Fruit fly (Drosophila melanogaster) Kc167 (cell line): ENCODE measurements around the gene Fer1HCH.

Source experiments
- Sin3A ChIP-seq: fragments of >200 bp; optimal IDR thresholded peaks from 2 replicates; lab custom pipeline; 2018; ENCODE audit warnings: missing external identifiers
- h ChIP-seq: fragments of >200 bp; optimal IDR thresholded peaks from 3 replicates; lab custom pipeline; 2018; ENCODE audit warnings: missing external identifiers
- psq ChIP-seq: fragments of >200 bp; optimal IDR thresholded peaks from 2 replicates; lab custom pipeline; 2017; ENCODE audit warnings: missing external identifiers

- TF ChIP-seq Sin3A (lab: Kevin White, UChicago) (no peak), psq (lab: Kevin White, UChicago) (no peak), h (lab: Kevin White, UChicago) (no peak)
Observed at dm6 chr3R:30406482-30406881, 18.5 kb upstream of the Fer1HCH start.
